Fruit fly (Drosophila melanogaster) whole organism, embryonic: Measurements from ENCODE around the gene CG15912.

Experiments used
- Adf1 ChIP-seq: fragments of 200-800 bp; sonication (Bioruptor generic); IDR thresholded peaks from 2 replicates; pipeline ENCODE4 v1.3.6; 2022; ENCODE audit warnings: missing biosample characterization, missing genetic modification characterization
- Aef1 ChIP-seq: fragments of 200-800 bp; sonication (Bioruptor generic); IDR thresholded peaks from 3 replicates; pipeline ENCODE4 v1.3.6; 2022; ENCODE audit warnings: missing biosample characterization, missing genetic modification characterization
- Antp ChIP-seq: fragments of 200-800 bp; sonication (Bioruptor generic); optimal IDR thresholded peaks from 3 replicates; lab custom pipeline; 2016; ENCODE audit warnings: missing biosample characterization, missing genetic modification characterization
- CG10366 ChIP-seq: fragments of 200-800 bp; sonication (Bioruptor generic); IDR thresholded peaks from 2 replicates; pipeline ENCODE4 v1.3.6; 2022; ENCODE audit warnings: missing biosample characterization, missing genetic modification characterization
- CG10959 ChIP-seq: fragments of 200-800 bp; sonication (Bioruptor generic); IDR thresholded peaks from 2 replicates; pipeline ENCODE4 v1.3.6; 2022; ENCODE audit warnings: missing biosample characterization, missing genetic modification characterization
- CG11085 ChIP-seq: fragments of 200-800 bp; sonication (Bioruptor generic); IDR thresholded peaks from 2 replicates; pipeline ENCODE4 v1.3.6; 2022; ENCODE audit warnings: missing biosample characterization, missing genetic modification characterization
- CG13296 ChIP-seq: fragments of 200-800 bp; sonication (Bioruptor generic); optimal IDR thresholded peaks from 3 replicates; lab custom pipeline; 2018; ENCODE audit warnings: missing biosample characterization, mild to moderate bottlenecking, missing genetic modification characterization
- CG16863 ChIP-seq: fragments of 200-800 bp; sonication (Bioruptor generic); optimal IDR thresholded peaks from 3 replicates; lab custom pipeline; 2016; ENCODE audit warnings: missing biosample characterization, missing genetic modification characterization
- CG17361 ChIP-seq: fragments of 200-800 bp; sonication (Bioruptor generic); IDR thresholded peaks from 3 replicates; pipeline ENCODE4 v1.3.6; 2022; ENCODE audit warnings: missing biosample characterization, missing genetic modification characterization
- CG2875 ChIP-seq: fragments of 200-800 bp; sonication (Bioruptor generic); optimal IDR thresholded peaks from 2 replicates; lab custom pipeline; 2017; ENCODE audit warnings: missing biosample characterization, mild to moderate bottlenecking, missing genetic modification characterization, missing genetic modification reagents
- CG3281 ChIP-seq: fragments of 200-800 bp; sonication (Bioruptor generic); optimal IDR thresholded peaks from 3 replicates; lab custom pipeline; 2017; ENCODE audit warnings: missing biosample characterization, mild to moderate bottlenecking, missing genetic modification characterization
- CG3726 ChIP-seq: fragments of 200-800 bp; sonication (Bioruptor generic); IDR thresholded peaks from 3 replicates; pipeline ENCODE4, ENCODE4 v1.3.6; 2022; ENCODE audit warnings: missing biosample characterization, missing genetic modification characterization
- CG6175 ChIP-seq: fragments of 200-800 bp; sonication (Bioruptor generic); IDR thresholded peaks from 3 replicates; pipeline ENCODE4 v1.3.6; 2022; ENCODE audit warnings: missing biosample characterization, missing genetic modification characterization
- CG6272 ChIP-seq: fragments of 200-800 bp; sonication (Bioruptor generic); IDR thresholded peaks from 2 replicates; pipeline ENCODE4 v1.3.6; 2022; ENCODE audit warnings: missing biosample characterization, missing genetic modification characterization
- CG6791 ChIP-seq: fragments of 200-800 bp; sonication (Bioruptor generic); IDR thresholded peaks from 3 replicates; pipeline ENCODE4 v1.3.6; 2022; ENCODE audit warnings: missing biosample characterization, missing genetic modification characterization; ENCODE audit not compliant: partially characterized antibody
- CG8388 ChIP-seq: fragments of 200-800 bp; sonication (Bioruptor generic); optimal IDR thresholded peaks from 2 replicates; lab custom pipeline; 2019; ENCODE audit warnings: missing biosample characterization, mild to moderate bottlenecking, missing genetic modification characterization, moderate library complexity
- CG8924 ChIP-seq: fragments of 200-800 bp; optimal IDR thresholded peaks from 3 replicates; lab custom pipeline; 2019; ENCODE audit warnings: missing biosample characterization, mild to moderate bottlenecking, missing genetic modification characterization, moderate library complexity
- CG9817 ChIP-seq: fragments of 200-800 bp; sonication (Bioruptor generic); optimal IDR thresholded peaks from 2 replicates; lab custom pipeline; 2018; ENCODE audit warnings: missing biosample characterization, mild to moderate bottlenecking, missing genetic modification characterization, moderate library complexity
- Dad ChIP-seq: fragments of 200-800 bp; sonication (Bioruptor generic); optimal IDR thresholded peaks from 3 replicates; lab custom pipeline; 2016; ENCODE audit warnings: missing biosample characterization, missing genetic modification characterization
- Dll ChIP-seq: fragments of 200-800 bp; sonication (Bioruptor generic); IDR thresholded peaks from 4 replicates; pipeline ENCODE4 v1.3.6; 2022; ENCODE audit warnings: missing biosample characterization, missing genetic modification characterization; ENCODE audit not compliant: partially characterized antibody
- Drgx ChIP-seq: fragments of 200-800 bp; sonication (Bioruptor generic); IDR thresholded peaks from 2 replicates; pipeline ENCODE4 v1.3.6; 2022; ENCODE audit warnings: missing biosample characterization, missing genetic modification characterization
- Eip74EF ChIP-seq, 2 experiments: fragments of 200-800 bp in 1 of 2; fragments of >200 bp in 1 of 2; sonication (Bioruptor generic) in 1 of 2; optimal IDR thresholded peaks; 2 replicates each; lab custom pipeline; 2017 to 2019; ENCODE audit warnings: missing biosample characterization in 2 of 2, missing genetic modification characterization in 2 of 2, mild to moderate bottlenecking in 1 of 2, moderate library complexity in 1 of 2
- H15 ChIP-seq: fragments of 200-800 bp; sonication (Bioruptor generic); IDR thresholded peaks from 3 replicates; pipeline ENCODE4 v1.3.6; 2022; ENCODE audit warnings: missing biosample characterization, missing genetic modification characterization
- H2.0 ChIP-seq: fragments of 200-800 bp; sonication (Bioruptor generic); IDR thresholded peaks from 2 replicates; pipeline ENCODE4 v1.3.6; 2022; ENCODE audit warnings: missing biosample characterization, missing genetic modification characterization
- HHEX ChIP-seq: fragments of 200-800 bp; sonication (Bioruptor generic); optimal IDR thresholded peaks from 3 replicates; lab custom pipeline; 2017; ENCODE audit warnings: missing biosample characterization, mild to moderate bottlenecking, missing genetic modification characterization, missing genetic modification reagents
- Hr78 ChIP-seq, 2 experiments: fragments of 200-800 bp in 1 of 2; fragments of >200 bp in 1 of 2; sonication (Bioruptor generic) in 1 of 2; optimal IDR thresholded peaks; 2 replicates each; lab custom pipeline; 2017 to 2019; ENCODE audit warnings: missing biosample characterization in 2 of 2, missing genetic modification characterization in 2 of 2, mild to moderate bottlenecking in 1 of 2, moderate library complexity in 1 of 2
- Kr ChIP-seq: fragments of 200-800 bp; sonication (Bioruptor generic); optimal IDR thresholded peaks from 2 replicates; lab custom pipeline; 2017; ENCODE audit warnings: missing biosample characterization, mild to moderate bottlenecking, missing genetic modification characterization
- Mes4 ChIP-seq: fragments of 200-800 bp; sonication (Bioruptor generic); optimal IDR thresholded peaks from 2 replicates; lab custom pipeline; 2016; ENCODE audit warnings: missing biosample characterization, missing genetic modification characterization
- NfI ChIP-seq: fragments of 200-800 bp; sonication (Bioruptor generic); optimal IDR thresholded peaks from 3 replicates; lab custom pipeline; 2018; ENCODE audit warnings: missing biosample characterization, mild to moderate bottlenecking, missing genetic modification characterization, moderate library complexity
- Oli ChIP-seq: fragments of 200-800 bp; sonication (Bioruptor generic); optimal IDR thresholded peaks from 2 replicates; lab custom pipeline; 2018; ENCODE audit warnings: missing biosample characterization, mild to moderate bottlenecking, missing genetic modification characterization, moderate library complexity
- PHDP ChIP-seq: fragments of 200-800 bp; sonication (Bioruptor generic); optimal IDR thresholded peaks from 3 replicates; lab custom pipeline; 2018; ENCODE audit warnings: missing biosample characterization, mild to moderate bottlenecking, missing genetic modification characterization, moderate library complexity
- Sox100B ChIP-seq: fragments of 200-800 bp; sonication (Bioruptor generic); optimal IDR thresholded peaks from 3 replicates; lab custom pipeline; 2018; ENCODE audit warnings: missing biosample characterization, mild to moderate bottlenecking, missing genetic modification characterization
- Spps ChIP-seq: fragments of 200-800 bp; sonication (Bioruptor generic); optimal IDR thresholded peaks from 2 replicates; lab custom pipeline; 2018; ENCODE audit warnings: missing biosample characterization, mild to moderate bottlenecking, missing genetic modification characterization
- Vsx1 ChIP-seq: fragments of 200-800 bp; sonication (Bioruptor generic); optimal IDR thresholded peaks from 2 replicates; lab custom pipeline; 2017; ENCODE audit warnings: missing biosample characterization, mild to moderate bottlenecking, missing genetic modification characterization, missing genetic modification reagents
- Xbp1 ChIP-seq: fragments of 200-800 bp; sonication (Bioruptor generic); optimal IDR thresholded peaks from 3 replicates; lab custom pipeline; 2016; ENCODE audit warnings: missing biosample characterization, mild to moderate bottlenecking, missing genetic modification characterization
- ab ChIP-seq: fragments of 200-800 bp; sonication (Bioruptor generic); optimal IDR thresholded peaks from 2 replicates; lab custom pipeline; 2016; ENCODE audit warnings: missing biosample characterization, missing genetic modification characterization
- bbx ChIP-seq: fragments of 200-800 bp; sonication (Bioruptor generic); IDR thresholded peaks from 2 replicates; pipeline ENCODE4 v1.3.6; 2022; ENCODE audit warnings: missing biosample characterization, missing genetic modification characterization; ENCODE audit not compliant: partially characterized antibody
- chm ChIP-seq: fragments of 200-800 bp; sonication (Bioruptor generic); IDR thresholded peaks from 2 replicates; pipeline ENCODE4 v1.3.6; 2022; ENCODE audit warnings: missing biosample characterization, missing genetic modification characterization
- dimm ChIP-seq: fragments of 200-800 bp; sonication (Bioruptor generic); IDR thresholded peaks from 2 replicates; pipeline ENCODE4 v1.3.6; 2022; ENCODE audit warnings: missing biosample characterization, missing genetic modification characterization
- gro ChIP-seq: fragments of 200-800 bp; sonication (Bioruptor generic); optimal IDR thresholded peaks from 2 replicates; lab custom pipeline; 2016; ENCODE audit warnings: missing biosample characterization, missing genetic modification characterization
- gsb-n ChIP-seq: fragments of 200-800 bp; sonication (Bioruptor generic); optimal IDR thresholded peaks from 3 replicates; lab custom pipeline; 2018; ENCODE audit warnings: missing biosample characterization, mild to moderate bottlenecking, missing genetic modification characterization
- lbe ChIP-seq: fragments of 200-800 bp; sonication (Bioruptor generic); optimal IDR thresholded peaks from 2 replicates; lab custom pipeline; 2016; ENCODE audit warnings: missing biosample characterization, mild to moderate bottlenecking, missing genetic modification characterization
- lola ChIP-seq, 3 experiments: fragments of >200 bp in 2 of 3; fragments of 200-800 bp in 1 of 3; sonication (Bioruptor generic) in 1 of 3; optimal IDR thresholded peaks; 2 replicates each; lab custom pipeline; 2017 to 2019; ENCODE audit warnings: missing biosample characterization in 3 of 3, missing genetic modification characterization in 3 of 3, mild to moderate bottlenecking in 1 of 3, moderate library complexity in 1 of 3
- onecut ChIP-seq: fragments of 200-800 bp; sonication (Bioruptor generic); IDR thresholded peaks from 2 replicates; pipeline ENCODE4 v1.3.6; 2022; ENCODE audit warnings: missing biosample characterization, missing genetic modification characterization
- pita ChIP-seq: fragments of 200-800 bp; sonication (Bioruptor generic); optimal IDR thresholded peaks from 2 replicates; lab custom pipeline; 2017; ENCODE audit warnings: missing biosample characterization, mild to moderate bottlenecking, missing genetic modification characterization
- scrt ChIP-seq: fragments of 200-800 bp; sonication (Bioruptor generic); optimal IDR thresholded peaks from 2 replicates; lab custom pipeline; 2018; ENCODE audit warnings: missing biosample characterization, mild to moderate bottlenecking, missing genetic modification characterization, moderate library complexity
- seq ChIP-seq: fragments of 200-800 bp; sonication (Bioruptor generic); IDR thresholded peaks from 2 replicates; pipeline ENCODE4 v1.3.6; 2022; ENCODE audit warnings: missing biosample characterization, missing genetic modification characterization
- sqz ChIP-seq: fragments of 200-800 bp; sonication (Bioruptor generic); optimal IDR thresholded peaks from 3 replicates; lab custom pipeline; 2018; ENCODE audit warnings: missing biosample characterization, mild to moderate bottlenecking, missing genetic modification characterization
- trh ChIP-seq: fragments of 200-800 bp; sonication (Bioruptor generic); optimal IDR thresholded peaks from 2 replicates; lab custom pipeline; 2016; ENCODE audit warnings: missing biosample characterization, missing genetic modification characterization
- vfl ChIP-seq: fragments of 200-800 bp; sonication (Bioruptor generic); optimal IDR thresholded peaks from 2 replicates; lab custom pipeline; 2016; ENCODE audit warnings: missing biosample characterization, missing genetic modification characterization

CG15912 gene

dm6 chrX:4581769-4582168, 32.9 kb downstream of the CG15912 start (continued):
- peak in 1 of 3 experiments; percentile 76 for TF ChIP-seq lola (GFP tag; optimal IDR thresholded peaks at IDR 0.05; lab: Kevin White, UChicago)
- no peak for TF ChIP-seq Mes4 (GFP tag; lab: Kevin White, UChicago)
- no peak for TF ChIP-seq CG9817 (tag; lab: Kevin White, UChicago)
- TF ChIP-seq Kr (GFP tag; lab: Kevin White, UChicago), result no peak
- TF ChIP-seq CG10959, result peak; percentile 48; the same call in 1 of the 2 replicates
- TF ChIP-seq ab (GFP tag; lab: Kevin White, UChicago), result no peak
- TF ChIP-seq seq, result no peak
- no peak for TF ChIP-seq CG8924
- no peak for TF ChIP-seq HHEX (GFP tag; lab: Kevin White, UChicago)
- TF ChIP-seq bbx (GFP tag; lab: Robert Waterston, UW), result no peak
- TF ChIP-seq vfl (GFP tag; lab: Kevin White, UChicago), result no peak
- no peak for TF ChIP-seq CG3281 (GFP tag; lab: Kevin White, UChicago)
- no peak for TF ChIP-seq CG6791 (GFP tag; lab: Robert Waterston, UW)
- peak; percentile 57; the same call in 2 of the 3 replicates for TF ChIP-seq CG17361
- TF ChIP-seq Xbp1 (GFP tag; lab: Kevin White, UChicago), result peak; percentile 22
- peak; percentile 51 for TF ChIP-seq Oli (tag; lab: Kevin White, UChicago)
- peak; percentile 18 for TF ChIP-seq PHDP (tag; lab: Kevin White, UChicago)
- TF ChIP-seq dimm, result no peak
- no peak for TF ChIP-seq Eip74EF (GFP tag; optimal IDR thresholded peaks at IDR 0.05; lab: Kevin White, UChicago)
- TF ChIP-seq Drgx (GFP tag; lab: Robert Waterston, UW), result no peak
- TF ChIP-seq Sox100B (GFP tag; lab: Kevin White, UChicago), result peak; percentile 33
- no peak for TF ChIP-seq trh (GFP tag; lab: Kevin White, UChicago)
- TF ChIP-seq CG6272 (GFP tag; lab: Robert Waterston, UW), result no peak
- no peak for TF ChIP-seq gro (GFP tag; lab: Kevin White, UChicago)
- peak; percentile 9 for TF ChIP-seq CG2875 (GFP tag; lab: Kevin White, UChicago)
- peak; percentile 1 for TF ChIP-seq Antp (GFP tag; lab: Kevin White, UChicago)
- TF ChIP-seq NfI (GFP tag; lab: Kevin White, UChicago), result no peak
- TF ChIP-seq lbe (GFP tag; lab: Kevin White, UChicago), result no peak
- TF ChIP-seq CG8388 (GFP tag; lab: Kevin White, UChicago), result peak; percentile 51
- TF ChIP-seq Adf1 (GFP tag; lab: Robert Waterston, UW), result no peak
- 0 out of 2 replicates have a peak, but pooled peaks have one; percentile 8 for TF ChIP-seq chm (GFP tag; lab: Robert Waterston, UW)
- no peak for TF ChIP-seq onecut
- no peak for TF ChIP-seq Aef1 (GFP tag; lab: Robert Waterston, UW)
- TF ChIP-seq H2.0 (GFP tag; lab: Robert Waterston, UW), result no peak
- peak; percentile 30 for TF ChIP-seq CG16863
- no peak for TF ChIP-seq CG3726 (GFP tag; lab: Robert Waterston, UW)
- no peak for TF ChIP-seq Vsx1 (GFP tag; lab: Kevin White, UChicago)
- no peak for TF ChIP-seq CG13296 (GFP tag; lab: Kevin White, UChicago)
- TF ChIP-seq Spps (tag; lab: Kevin White, UChicago), result peak; percentile 32
- peak; percentile 52 for TF ChIP-seq gsb-n (tag; lab: Kevin White, UChicago)
- no peak for TF ChIP-seq Dad
- no peak for TF ChIP-seq scrt (GFP tag; lab: Kevin White, UChicago)
- no peak for TF ChIP-seq CG11085
- no peak for TF ChIP-seq Hr78 (GFP tag; optimal IDR thresholded peaks at IDR 0.05; lab: Kevin White, UChicago)
- TF ChIP-seq CG6175 (GFP tag; lab: Robert Waterston, UW), result no peak
- TF ChIP-seq sqz, result no peak
- TF ChIP-seq CG10366, result no peak
- TF ChIP-seq H15, result no peak
- TF ChIP-seq Dll (GFP tag; lab: Robert Waterston, UW), result no peak
- no peak for TF ChIP-seq pita (GFP tag; lab: Kevin White, UChicago)
